Worm (Caenorhabditis elegans) whole organism, L2 larva: ENCODE data around the gene serp-1.2.

Experiments used
- ceh-82 ChIP-seq: fragments of 150-350 bp; optimal IDR thresholded peaks from 2 replicates; lab custom pipeline; 2014; ENCODE audit warnings: missing biosample characterization, missing genetic modification characterization
- elt-3 ChIP-seq: sonication (generic microtip); optimal IDR thresholded peaks from 2 replicates; lab custom pipeline; 2017; ENCODE audit warnings: missing biosample characterization, missing genetic modification characterization
- lsy-2 ChIP-seq, 2 experiments: fragments of 150-350 bp in 1 of 2; sonication (generic microtip) in 1 of 2; optimal IDR thresholded peaks; 2 replicates each; lab custom pipeline; 2014 to 2017; ENCODE audit warnings: missing biosample characterization in 2 of 2, missing genetic modification characterization in 2 of 2
- nhr-11 ChIP-seq: fragments of 150-350 bp; optimal IDR thresholded peaks from 2 replicates; lab custom pipeline; 2014; ENCODE audit warnings: missing biosample characterization, missing genetic modification characterization
- skn-1 ChIP-seq: sonication (generic microtip); optimal IDR thresholded peaks from 2 replicates; lab custom pipeline; 2017; ENCODE audit warnings: missing biosample characterization, missing genetic modification characterization
- unc-55 ChIP-seq: fragments of 150-350 bp; sonication (generic microtip); optimal IDR thresholded peaks from 3 replicates; lab custom pipeline; 2014; ENCODE audit warnings: missing biosample characterization, missing genetic modification reagents, missing genetic modification characterization
- ztf-11 ChIP-seq: sonication (generic microtip); optimal IDR thresholded peaks from 2 replicates; lab custom pipeline; 2017; ENCODE audit warnings: missing biosample characterization, missing genetic modification characterization
- ztf-4 ChIP-seq: fragments of 150-350 bp; optimal IDR thresholded peaks from 2 replicates; lab custom pipeline; 2014; ENCODE audit warnings: missing biosample characterization, missing genetic modification characterization

ce11 chrIV:8239584-8239983 lies 14.1 kb downstream of the serp-1.2 start:
- TF ChIP-seq elt-3 (no peak), lsy-2 (tag; optimal IDR thresholded peaks at IDR 0.05; lab: Kevin White, UChicago) (no peak), ceh-82 (tag; lab: Kevin White, UChicago) (no peak), unc-55 (GFP tag; lab: Kevin White, UChicago) (no peak), nhr-11 (no peak), ztf-4 (tag; lab: Kevin White, UChicago) (no peak), skn-1 (tag; lab: Kevin White, UChicago) (no peak), ztf-11 (tag; lab: Kevin White, UChicago) (no peak)
